Worm (Caenorhabditis elegans): ENCODE measurements around the gene rnh-1.0.

rnh-1.0 gene

DNA sequence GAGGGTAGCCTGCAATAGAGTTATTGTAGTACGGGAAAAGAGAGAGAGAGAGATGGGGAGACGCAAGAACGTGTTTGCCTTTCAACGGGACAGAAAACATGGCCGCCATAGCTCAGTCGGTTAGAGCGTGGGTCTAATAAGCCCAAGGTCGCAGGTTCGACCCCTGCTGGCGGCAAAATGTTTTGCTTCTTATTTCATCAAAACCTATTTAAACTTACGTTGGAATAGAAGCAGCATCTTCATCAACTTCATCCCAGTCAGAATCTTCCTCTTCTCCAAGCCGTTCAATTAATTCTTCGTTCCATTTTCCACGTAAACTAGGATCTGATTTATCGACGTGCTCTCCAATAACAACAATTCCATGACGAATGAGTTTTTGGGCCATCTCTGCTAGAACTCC lies 37.5 kb downstream of the rnh-1.0 start (continued):
- TF ChIP-seq pha-4 (GFP tag; IDR thresholded peaks at IDR 0.05) (peak; percentile 93), pha-4 (tag; optimal IDR thresholded peaks at IDR 0.05) (no peak), lsy-2 (tag; optimal IDR thresholded peaks at IDR 0.05) (peak; percentile 29 to 70), cey-2 (tag; optimal IDR thresholded peaks at IDR 0.05; ENCODE audit: borderline replicate concordance, insufficient read depth) (no peak), T26A8.4 (GFP tag; IDR thresholded peaks at IDR 0.05) (peak; percentile 84), dmd-8 (GFP tag; IDR thresholded peaks at IDR 0.05) (peak; percentile 83), saeg-2 (GFP tag; IDR thresholded peaks at IDR 0.05) (0 out of 2 replicates have a peak, but pooled peaks have one; percentile 48), ceh-32 (tag; optimal IDR thresholded peaks at IDR 0.05; ENCODE audit: poor library complexity) (no peak), ctbp-1 (GFP tag; IDR thresholded peaks at IDR 0.05) (0 out of 2 replicates have a peak, but pooled peaks have one; percentile 41), dve-1 (tag; optimal IDR thresholded peaks at IDR 0.05; ENCODE audit: insufficient read depth) (peak; percentile 26), ztf-11 (tag; optimal IDR thresholded peaks at IDR 0.05) (no peak), daf-8 (GFP tag; IDR thresholded peaks at IDR 0.05) (0 out of 2 replicates have a peak, but pooled peaks have one; percentile 21), hmg-1.1 (GFP tag; IDR thresholded peaks at IDR 0.05) (peak; percentile 90), F10B5.3 (tag; optimal IDR thresholded peaks at IDR 0.05) (peak; percentile 25), aha-1 (tag) (peak; percentile 98), Y75B8A.6 (GFP tag; IDR thresholded peaks at IDR 0.05) (peak; percentile 81; the same call in 1 of the 2 replicates), mes-2 (tag; optimal IDR thresholded peaks at IDR 0.05; ENCODE audit: poor library complexity, severe bottlenecking) (peak; percentile 74), T20F7.1 (GFP tag; optimal IDR thresholded peaks at IDR 0.05) (peak; percentile 16), snpc-4 (tag; optimal IDR thresholded peaks at IDR 0.05) (no peak), unc-39 (tag; optimal IDR thresholded peaks at IDR 0.05) (no peak), madf-5 (GFP tag; IDR thresholded peaks at IDR 0.05) (peak in 1 of 2 experiments; percentile 52; a peak in 1 of 4 replicates), nhr-111 (GFP tag; optimal IDR thresholded peaks at IDR 0.05) (peak; percentile 42), R02D3.7 (tag; optimal IDR thresholded peaks at IDR 0.05) (no peak), lin-1 (GFP tag; IDR thresholded peaks at IDR 0.05) (peak; percentile 70; the same call in 1 of the 2 replicates), F37D6.2 (tag; optimal IDR thresholded peaks at IDR 0.05) (no peak), F44E2.7 (GFP tag; IDR thresholded peaks at IDR 0.05) (0 out of 2 replicates have a peak, but pooled peaks have one; percentile 50), ZK337.2 (GFP tag; IDR thresholded peaks at IDR 0.05) (no peak), zfp-2 (tag; optimal IDR thresholded peaks at IDR 0.05) (peak; percentile 19), daf-12 (tag; optimal IDR thresholded peaks at IDR 0.05) (no peak), nhr-48 (tag; optimal IDR thresholded peaks at IDR 0.05) (peak; percentile 45), ztf-7 (tag; optimal IDR thresholded peaks at IDR 0.05) (peak; percentile 65), daf-16 (GFP tag; optimal IDR thresholded peaks at IDR 0.05) (peak in 1 of 2 experiments; percentile 75), daf-16 (tag; optimal IDR thresholded peaks at IDR 0.05) (peak; percentile 70), dpl-1 (GFP tag; optimal IDR thresholded peaks at IDR 0.05) (peak; percentile 45), fos-1 (tag; optimal IDR thresholded peaks at IDR 0.05) (no peak), hif-1 (tag; optimal IDR thresholded peaks at IDR 0.05) (peak; percentile 17 to 59), lim-7 (GFP tag; IDR thresholded peaks at IDR 0.05) (peak; percentile 94), hlh-11 (tag; optimal IDR thresholded peaks at IDR 0.05) (peak; percentile 55), ceh-44 (GFP tag; IDR thresholded peaks at IDR 0.05) (peak; percentile 59; the same call in 1 of the 2 replicates), nhr-77 (tag; optimal IDR thresholded peaks at IDR 0.05) (peak; percentile 71), mep-1 (tag; optimal IDR thresholded peaks at IDR 0.05) (peak; percentile 64), jun-1 (tag; optimal IDR thresholded peaks at IDR 0.05) (peak; percentile 65), zag-1 (tag; optimal IDR thresholded peaks at IDR 0.05) (no peak), sdz-12 (GFP tag; optimal IDR thresholded peaks at IDR 0.05) (peak; percentile 82), php-3 (GFP tag; IDR thresholded peaks at IDR 0.05) (0 out of 2 replicates have a peak, but pooled peaks have one; percentile 44), ceh-82 (tag; optimal IDR thresholded peaks at IDR 0.05) (no peak), nhr-6 (tag; optimal IDR thresholded peaks at IDR 0.05) (peak; percentile 60), duxl-1 (tag; optimal IDR thresholded peaks at IDR 0.05; ENCODE audit: poor library complexity) (peak; percentile 78), egl-27 (tag; optimal IDR thresholded peaks at IDR 0.05) (no peak), Y5F2A.4 (GFP tag; optimal IDR thresholded peaks at IDR 0.05) (peak; percentile 80), lin-15B (tag; optimal IDR thresholded peaks at IDR 0.05) (no peak)
